Worm (Caenorhabditis elegans): Measurements from ENCODE around the gene srsx-38.

ce11 chrV:15824866-15825265, 17.5 kb upstream of the srsx-38 start, which contains the start of gene srbc-50:
- no peak for TF ChIP-seq lir-3 (tag; optimal IDR thresholded peaks at IDR 0.05; ENCODE audit: poor library complexity)
- no peak for TF ChIP-seq tbx-2 (tag; optimal IDR thresholded peaks at IDR 0.05)
